Fruit fly (Drosophila melanogaster) whole organism, prepupa: ENCODE data around the gene prd1.
A peak's percentile ranks its signal among the peaks of the same experiment; 100 is the strongest.

Source experiments
- Blimp-1 ChIP-seq: fragments of 200-800 bp; sonication (Bioruptor generic); optimal IDR thresholded peaks from 3 replicates; lab custom pipeline; 2017; ENCODE audit warnings: missing biosample characterization, missing genetic modification characterization, mild to moderate bottlenecking, moderate library complexity, missing genetic modification reagents
- CG11294 ChIP-seq: fragments of 200-800 bp; sonication (Bioruptor generic); IDR thresholded peaks from 2 replicates; pipeline ENCODE4 v1.3.6; 2022; ENCODE audit warnings: missing biosample characterization, missing genetic modification characterization
- CG11762 ChIP-seq: fragments of 200-800 bp; sonication (Bioruptor generic); optimal IDR thresholded peaks from 3 replicates; lab custom pipeline; 2016; ENCODE audit warnings: missing biosample characterization, missing genetic modification characterization; ENCODE audit not compliant: insufficient read depth
- CG11902 ChIP-seq: fragments of 200-800 bp; sonication (Bioruptor generic); optimal IDR thresholded peaks from 3 replicates; lab custom pipeline; 2016; ENCODE audit warnings: missing biosample characterization, missing genetic modification characterization
- CG15336 ChIP-seq: fragments of 200-800 bp; sonication (Bioruptor generic); IDR thresholded peaks from 2 replicates; pipeline ENCODE4 v1.3.6; 2022; ENCODE audit warnings: missing biosample characterization, missing genetic modification characterization
- CG3032 ChIP-seq: fragments of 200-800 bp; optimal IDR thresholded peaks from 2 replicates; lab custom pipeline; 2019; ENCODE audit warnings: missing biosample characterization, mild to moderate bottlenecking, missing genetic modification characterization, moderate library complexity
- CG31627 ChIP-seq: fragments of 200-800 bp; sonication (Bioruptor generic); optimal IDR thresholded peaks from 3 replicates; lab custom pipeline; 2016; ENCODE audit warnings: missing biosample characterization, missing genetic modification characterization
- CG32006 ChIP-seq: fragments of 200-800 bp; sonication (Bioruptor generic); optimal IDR thresholded peaks from 3 replicates; lab custom pipeline; 2017; ENCODE audit warnings: missing biosample characterization, mild to moderate bottlenecking, missing genetic modification characterization
- CG4318 ChIP-seq: fragments of 200-800 bp; sonication (Bioruptor generic); optimal IDR thresholded peaks from 3 replicates; lab custom pipeline; 2017; ENCODE audit warnings: missing biosample characterization, mild to moderate bottlenecking, missing genetic modification characterization
- CG6163 ChIP-seq: fragments of 200-800 bp; sonication (Bioruptor generic); IDR thresholded peaks from 3 replicates; pipeline ENCODE4 v1.3.6; 2022; ENCODE audit warnings: missing biosample characterization, missing genetic modification characterization
- CG6276 ChIP-seq: fragments of 200-800 bp; sonication (Bioruptor generic); optimal IDR thresholded peaks from 2 replicates; lab custom pipeline; 2017; ENCODE audit warnings: missing biosample characterization, mild to moderate bottlenecking, missing genetic modification characterization
- CG6792 ChIP-seq: fragments of 200-800 bp; sonication (Bioruptor generic); optimal IDR thresholded peaks from 3 replicates; lab custom pipeline; 2016; ENCODE audit warnings: missing biosample characterization, missing genetic modification characterization
- CG6808 ChIP-seq: fragments of 200-800 bp; sonication (Bioruptor generic); optimal IDR thresholded peaks from 3 replicates; lab custom pipeline; 2017; ENCODE audit warnings: missing biosample characterization, missing genetic modification characterization, mild to moderate bottlenecking, moderate library complexity, missing genetic modification reagents
- CG6854 ChIP-seq: fragments of 200-800 bp; sonication (Bioruptor generic); optimal IDR thresholded peaks from 2 replicates; lab custom pipeline; 2017; ENCODE audit warnings: missing biosample characterization, mild to moderate bottlenecking, missing genetic modification characterization
- CG7368 ChIP-seq: fragments of 200-800 bp; sonication (Bioruptor generic); optimal IDR thresholded peaks from 3 replicates; lab custom pipeline; 2016; ENCODE audit warnings: missing biosample characterization, missing genetic modification characterization
- CG8119 ChIP-seq: fragments of 200-800 bp; sonication (Bioruptor generic); IDR thresholded peaks from 3 replicates; pipeline ENCODE4 v1.3.6; 2022; ENCODE audit warnings: missing biosample characterization, missing genetic modification characterization
- CG8319 ChIP-seq: fragments of 200-800 bp; sonication (Bioruptor generic); optimal IDR thresholded peaks from 3 replicates; lab custom pipeline; 2016; ENCODE audit warnings: missing biosample characterization, missing genetic modification characterization
- Eip75B ChIP-seq: fragments of 200-800 bp; sonication (Bioruptor generic); optimal IDR thresholded peaks from 3 replicates; lab custom pipeline; 2016; ENCODE audit warnings: missing biosample characterization, missing genetic modification characterization
- Eip78C ChIP-seq: fragments of 200-800 bp; sonication (Bioruptor generic); peaks from one replicate; lab custom pipeline; 2016; ENCODE audit warnings: missing biosample characterization, missing genetic modification characterization
- Eip93F ChIP-seq: fragments of 200-800 bp; sonication (Bioruptor generic); optimal IDR thresholded peaks from 2 replicates; lab custom pipeline; 2016; ENCODE audit warnings: missing biosample characterization, mild to moderate bottlenecking, missing genetic modification characterization
- Ets21C ChIP-seq: fragments of 200-800 bp; sonication (Bioruptor generic); optimal IDR thresholded peaks from 3 replicates; lab custom pipeline; 2016; ENCODE audit warnings: missing biosample characterization, missing genetic modification characterization
- Ets96B ChIP-seq: fragments of 200-800 bp; optimal IDR thresholded peaks from 2 replicates; lab custom pipeline; 2019; ENCODE audit warnings: missing biosample characterization, mild to moderate bottlenecking, missing genetic modification characterization, moderate library complexity
- Gug ChIP-seq: fragments of 200-800 bp; sonication (Bioruptor generic); IDR thresholded peaks from 2 replicates; pipeline ENCODE4 v1.3.6; 2022; ENCODE audit warnings: missing biosample characterization, missing genetic modification characterization
- Hr4 ChIP-seq: fragments of 200-800 bp; sonication (Bioruptor generic); optimal IDR thresholded peaks from 3 replicates; lab custom pipeline; 2016; ENCODE audit warnings: missing biosample characterization, missing genetic modification characterization
- Met ChIP-seq: fragments of 200-800 bp; sonication (Bioruptor generic); optimal IDR thresholded peaks from 3 replicates; lab custom pipeline; 2016; ENCODE audit warnings: missing biosample characterization, missing genetic modification characterization
- achi ChIP-seq: fragments of 200-800 bp; sonication (Bioruptor generic); optimal IDR thresholded peaks from 3 replicates; lab custom pipeline; 2016; ENCODE audit warnings: missing biosample characterization, missing genetic modification characterization
- acj6 ChIP-seq: fragments of 200-800 bp; sonication (Bioruptor generic); optimal IDR thresholded peaks from 3 replicates; lab custom pipeline; 2016; ENCODE audit warnings: missing biosample characterization, missing genetic modification characterization
- cyc ChIP-seq: fragments of 200-800 bp; sonication (Bioruptor generic); optimal IDR thresholded peaks from 3 replicates; lab custom pipeline; 2016; ENCODE audit warnings: missing biosample characterization, missing genetic modification characterization
- dac ChIP-seq: fragments of 200-800 bp; sonication (Bioruptor generic); optimal IDR thresholded peaks from 2 replicates; lab custom pipeline; 2017; ENCODE audit warnings: missing biosample characterization, mild to moderate bottlenecking, missing genetic modification characterization
- dsx ChIP-seq: fragments of 200-800 bp; optimal IDR thresholded peaks from 3 replicates; lab custom pipeline; 2019; ENCODE audit warnings: missing biosample characterization, mild to moderate bottlenecking, missing genetic modification characterization, moderate library complexity; ENCODE audit not compliant: poor library complexity, severe bottlenecking
- esn ChIP-seq: fragments of 200-800 bp; sonication (Bioruptor generic); optimal IDR thresholded peaks from 2 replicates; lab custom pipeline; 2016; ENCODE audit warnings: missing biosample characterization, mild to moderate bottlenecking, missing genetic modification characterization, moderate library complexity
- fkh ChIP-seq: fragments of 200-800 bp; sonication (Bioruptor generic); optimal IDR thresholded peaks from 3 replicates; lab custom pipeline; 2017; ENCODE audit warnings: missing biosample characterization, mild to moderate bottlenecking, missing genetic modification characterization, moderate library complexity
- pdm3 ChIP-seq: fragments of 200-800 bp; sonication (Bioruptor generic); optimal IDR thresholded peaks from 3 replicates; lab custom pipeline; 2016; ENCODE audit warnings: missing biosample characterization, missing genetic modification characterization
- salr ChIP-seq, 2 experiments: fragments of 200-800 bp; sonication (Bioruptor generic); optimal IDR thresholded peaks; 3 replicates each; lab custom pipeline; 2016 to 2018; ENCODE audit warnings: missing biosample characterization in 2 of 2, missing genetic modification characterization in 2 of 2, mild to moderate bottlenecking in 1 of 2
- spab ChIP-seq: fragments of 200-800 bp; sonication (Bioruptor generic); optimal IDR thresholded peaks from 2 replicates; lab custom pipeline; 2017; ENCODE audit warnings: missing biosample characterization, mild to moderate bottlenecking, missing genetic modification characterization, missing genetic modification reagents
- ss ChIP-seq, 2 experiments: fragments of 200-800 bp; sonication (Bioruptor generic); optimal IDR thresholded peaks; 2 replicates in 1 of 2; 3 replicates in 1 of 2; lab custom pipeline; 2017 to 2018; ENCODE audit warnings: mild to moderate bottlenecking in 2 of 2, missing biosample characterization in 2 of 2, missing genetic modification characterization in 2 of 2, moderate library complexity in 1 of 2
- topi ChIP-seq: fragments of 200-800 bp; sonication (Bioruptor generic); optimal IDR thresholded peaks from 3 replicates; lab custom pipeline; 2016; ENCODE audit warnings: missing biosample characterization, missing genetic modification characterization

The prd1 gene

dm6 chr3R:11760669-11761387, 26.0 kb downstream of the prd1 start (continued):
- TF ChIP-seq salr (GFP tag; optimal IDR thresholded peaks at IDR 0.05; lab: Kevin White, UChicago) (peak; percentile 100), ss (GFP tag; optimal IDR thresholded peaks at IDR 0.05; lab: Kevin White, UChicago) (peak; percentile 100), CG31627 (peak; percentile 100), Gug (GFP tag; lab: Robert Waterston, UW) (no peak), spab (peak; percentile 100), CG11902 (peak; percentile 100), CG8319 (peak; percentile 100), CG4318 (GFP tag; lab: Kevin White, UChicago) (peak; percentile 100), CG8119 (no peak), CG11294 (GFP tag; lab: Robert Waterston, UW) (no peak), Eip93F (GFP tag; lab: Kevin White, UChicago) (peak; percentile 100), CG11762 (GFP tag; lab: Kevin White, UChicago) (peak; percentile 100)
- TF ChIP-seq, all 60 proteins: peak for 54

dm6 chr3R:11759971-11760370, 26.8 kb downstream of the prd1 start:
- peak; percentile 85 for TF ChIP-seq Blimp-1
- no peak for TF ChIP-seq dac (GFP tag; lab: Kevin White, UChicago)

- TF ChIP-seq pdm3, result no peak
- no peak for TF ChIP-seq CG32006 (GFP tag; lab: Kevin White, UChicago)
- no peak for TF ChIP-seq Met (GFP tag; lab: Kevin White, UChicago)
- TF ChIP-seq CG6163, result no peak
- no peak for TF ChIP-seq Gug (GFP tag; lab: Robert Waterston, UW)
- no peak for TF ChIP-seq esn (GFP tag; lab: Kevin White, UChicago)
- no peak for TF ChIP-seq CG6792 (GFP tag; lab: Kevin White, UChicago)
- TF ChIP-seq acj6 (GFP tag; lab: Kevin White, UChicago), result no peak
- TF ChIP-seq Eip75B (GFP tag; lab: Kevin White, UChicago), result no peak
- no peak for TF ChIP-seq CG4318 (GFP tag; lab: Kevin White, UChicago)
- TF ChIP-seq dsx (GFP tag; lab: Kevin White, UChicago), result peak; percentile 75
- no peak for TF ChIP-seq CG6276
- no peak for TF ChIP-seq CG6808
- TF ChIP-seq Hr4, result no peak
- TF ChIP-seq CG15336 (GFP tag; lab: Robert Waterston, UW), result no peak
- TF ChIP-seq Eip78C (GFP tag; lab: Kevin White, UChicago), result peak; percentile 18
- no peak for TF ChIP-seq CG3032 (tag; lab: Kevin White, UChicago)
- TF ChIP-seq Eip93F (GFP tag; lab: Kevin White, UChicago), result no peak
- TF ChIP-seq topi, result no peak
- no peak for TF ChIP-seq CG6854
- TF ChIP-seq dac (GFP tag; lab: Kevin White, UChicago), result no peak
- TF ChIP-seq cyc (GFP tag; lab: Kevin White, UChicago), result no peak
- TF ChIP-seq fkh (GFP tag; lab: Kevin White, UChicago), result peak; percentile 53
- no peak for TF ChIP-seq Ets21C (GFP tag; lab: Kevin White, UChicago)
- no peak for TF ChIP-seq achi (GFP tag; lab: Kevin White, UChicago)
- peak; percentile 13 for TF ChIP-seq Ets96B
- no peak for TF ChIP-seq ss (GFP tag; optimal IDR thresholded peaks at IDR 0.05; lab: Kevin White, UChicago)
- no peak for TF ChIP-seq CG7368 (GFP tag; lab: Kevin White, UChicago)
- TF ChIP-seq CG8119, result no peak
- TF ChIP-seq, all 60 proteins: peak for 4
These were observed 27.6 kb downstream of the prd1 start for dm6 chr3R:11759185-11759731.
